Worm (Caenorhabditis elegans) whole organism, young adult: ENCODE measurements around the gene C27D9.1.

Experiments used
- B0035.1 ChIP-seq: sonication (generic microtip); optimal IDR thresholded peaks from 2 replicates; lab custom pipeline; 2016; ENCODE audit warnings: missing genetic modification characterization, mild to moderate bottlenecking, missing compliant biosample characterization, missing genotype, missing genetic modification reagents
- C17E4.6 ChIP-seq: fragments of 200-800 bp; sonication (Bioruptor generic); IDR thresholded peaks from 2 replicates; pipeline ENCODE4 v1.3.6; 2022; ENCODE audit warnings: missing genetic modification reagents, missing genetic modification characterization, missing compliant biosample characterization
- F23B12.7 ChIP-seq: sonication (generic microtip); optimal IDR thresholded peaks from 2 replicates; lab custom pipeline; 2017; ENCODE audit warnings: missing genetic modification characterization, mild to moderate bottlenecking, missing compliant biosample characterization, antibody characterized with exemption, moderate library complexity; ENCODE audit not compliant: insufficient read depth
- F33H1.4 ChIP-seq: fragments of 200-800 bp; sonication (Bioruptor generic); IDR thresholded peaks from 2 replicates; pipeline ENCODE4 v1.3.6; 2022; ENCODE audit warnings: missing genetic modification reagents, missing genetic modification characterization, missing compliant biosample characterization
- F37B4.10 ChIP-seq: fragments of 200-800 bp; sonication (Bioruptor generic); IDR thresholded peaks from 2 replicates; pipeline ENCODE4 v1.3.6; 2022; ENCODE audit warnings: missing genetic modification characterization, missing compliant biosample characterization
- F49E8.2 ChIP-seq: sonication (generic microtip); optimal IDR thresholded peaks from 3 replicates; lab custom pipeline; 2017; ENCODE audit warnings: missing genetic modification characterization, mild to moderate bottlenecking, missing compliant biosample characterization, antibody characterized with exemption, moderate library complexity; ENCODE audit not compliant: insufficient read depth
- F57C9.4 ChIP-seq: sonication (generic microtip); optimal IDR thresholded peaks from 2 replicates; lab custom pipeline; 2017; ENCODE audit warnings: mild to moderate bottlenecking, missing genetic modification characterization, missing compliant biosample characterization
- T07F8.4 ChIP-seq: sonication (generic microtip); optimal IDR thresholded peaks from 2 replicates; lab custom pipeline; 2016; ENCODE audit warnings: mild to moderate bottlenecking, missing genetic modification characterization, moderate library complexity, missing compliant biosample characterization
- Y53F4B.3 ChIP-seq: fragments of 200-800 bp; sonication (Bioruptor generic); IDR thresholded peaks from 2 replicates; pipeline ENCODE4 v1.3.6; 2022; ENCODE audit warnings: missing genetic modification reagents, missing genetic modification characterization, missing compliant biosample characterization
- Y67H2A.10 ChIP-seq: fragments of 200-800 bp; sonication (Bioruptor generic); conservative IDR thresholded peaks from 2 replicates; pipeline ENCODE4 v1.3.6; 2022; ENCODE audit warnings: missing genetic modification reagents, missing genetic modification characterization, missing compliant biosample characterization
- ZK185.1 ChIP-seq: sonication (generic microtip); optimal IDR thresholded peaks from 2 replicates; lab custom pipeline; 2016; ENCODE audit warnings: mild to moderate bottlenecking, missing genetic modification characterization, missing compliant biosample characterization; ENCODE audit not compliant: poor library complexity, severe bottlenecking
- aptf-2 ChIP-seq: fragments of 200-800 bp; sonication (Bioruptor generic); conservative IDR thresholded peaks from 2 replicates; pipeline ENCODE4 v1.3.6; 2022; ENCODE audit warnings: missing genetic modification reagents, missing genetic modification characterization, missing compliant biosample characterization
- attf-5 ChIP-seq: fragments of 200-800 bp; sonication (Bioruptor generic); optimal IDR thresholded peaks from 2 replicates; lab custom pipeline; 2018; ENCODE audit warnings: mild to moderate bottlenecking, missing genetic modification characterization, missing compliant biosample characterization
- cebp-1 ChIP-seq, 2 experiments: fragments of 200-800 bp in 1 of 2; sonication (Bioruptor generic) in 1 of 2; sonication (generic microtip) in 1 of 2; IDR thresholded peaks in 1 of 2; optimal IDR thresholded peaks in 1 of 2; 2 replicates each; pipeline versions ENCODE4 v1.3.6 to Lab custom; 2017 to 2022; ENCODE audit warnings: missing compliant biosample characterization in 2 of 2, missing genetic modification characterization in 2 of 2, mild to moderate bottlenecking in 1 of 2, missing genetic modification reagents in 1 of 2, moderate library complexity in 1 of 2
- ceh-100 ChIP-seq: fragments of 200-800 bp; sonication (Bioruptor generic); IDR thresholded peaks from 2 replicates; pipeline ENCODE4 v1.3.6; 2022; ENCODE audit warnings: missing genetic modification reagents, missing genetic modification characterization, missing compliant biosample characterization
- ceh-79 ChIP-seq: sonication (generic microtip); optimal IDR thresholded peaks from 2 replicates; lab custom pipeline; 2017; ENCODE audit warnings: mild to moderate bottlenecking, missing genetic modification characterization, missing compliant biosample characterization
- chd-7 ChIP-seq: sonication (generic microtip); optimal IDR thresholded peaks from 2 replicates; lab custom pipeline; 2016; ENCODE audit warnings: mild to moderate bottlenecking, missing genetic modification characterization, moderate library complexity, missing compliant biosample characterization
- dox-1 ChIP-seq: fragments of 200-800 bp; sonication (Bioruptor generic); IDR thresholded peaks from 2 replicates; pipeline ENCODE4 v1.3.6; 2022; ENCODE audit warnings: missing genetic modification reagents, missing genetic modification characterization, missing compliant biosample characterization
- dpl-1 ChIP-seq: fragments of 150-350 bp; optimal IDR thresholded peaks from 2 replicates; lab custom pipeline; 2014; ENCODE audit warnings: missing biosample characterization, missing genetic modification reagents, missing genetic modification characterization
- egl-18 ChIP-seq: fragments of 200-800 bp; sonication (Bioruptor generic); IDR thresholded peaks from 2 replicates; pipeline ENCODE4 v1.3.6; 2022; ENCODE audit warnings: missing genetic modification reagents, missing genetic modification characterization, missing compliant biosample characterization
- egl-44 ChIP-seq: fragments of 200-800 bp; sonication (Bioruptor generic); IDR thresholded peaks from 2 replicates; pipeline ENCODE4 v1.3.6; 2022; ENCODE audit warnings: missing genetic modification reagents, missing genetic modification characterization, missing compliant biosample characterization
- egrh-3 ChIP-seq: fragments of 200-800 bp; sonication (Bioruptor generic); IDR thresholded peaks from 2 replicates; pipeline ENCODE4 v1.3.6; 2022; ENCODE audit warnings: missing genetic modification reagents, missing genetic modification characterization, missing compliant biosample characterization
- gei-17 ChIP-seq: fragments of 200-800 bp; sonication (Bioruptor generic); optimal IDR thresholded peaks from 2 replicates; lab custom pipeline; 2018; ENCODE audit warnings: mild to moderate bottlenecking, missing genetic modification characterization, missing compliant biosample characterization
- him-1 ChIP-seq: sonication (generic microtip); optimal IDR thresholded peaks from 2 replicates; lab custom pipeline; 2016; ENCODE audit warnings: missing genotype, missing genetic modification reagents, missing genetic modification characterization, missing compliant biosample characterization
- hlh-12 ChIP-seq: sonication (generic microtip); optimal IDR thresholded peaks from 2 replicates; lab custom pipeline; 2016; ENCODE audit warnings: missing genetic modification characterization, missing compliant biosample characterization
- hlh-26 ChIP-seq: fragments of 200-800 bp; sonication (Bioruptor generic); conservative IDR thresholded peaks from 2 replicates; pipeline ENCODE4 v1.3.6; 2022; ENCODE audit warnings: missing genetic modification reagents, missing genetic modification characterization, missing compliant biosample characterization
- hmg-1.2 ChIP-seq: fragments of 200-800 bp; sonication (Bioruptor generic); IDR thresholded peaks from 2 replicates; pipeline ENCODE4 v1.3.6; 2022; ENCODE audit warnings: missing genetic modification reagents, missing genetic modification characterization, missing compliant biosample characterization
- hmg-20 ChIP-seq: fragments of 200-800 bp; sonication (Bioruptor generic); IDR thresholded peaks from 2 replicates; pipeline ENCODE4 v1.3.6; 2022; ENCODE audit warnings: missing genetic modification reagents, missing genetic modification characterization, missing compliant biosample characterization
- let-607 ChIP-seq, 2 experiments: fragments of 200-800 bp in 1 of 2; sonication (Bioruptor generic) in 1 of 2; sonication (generic microtip) in 1 of 2; optimal IDR thresholded peaks; 2 replicates each; lab custom pipeline; 2016 to 2018; ENCODE audit warnings: mild to moderate bottlenecking in 2 of 2, missing compliant biosample characterization in 2 of 2, missing genetic modification characterization in 2 of 2, moderate library complexity in 2 of 2, missing genotype in 1 of 2
- lsl-1 ChIP-seq: fragments of 200-800 bp; sonication (Bioruptor generic); optimal IDR thresholded peaks from 2 replicates; lab custom pipeline; 2018; ENCODE audit warnings: mild to moderate bottlenecking, missing genetic modification characterization, moderate library complexity, missing compliant biosample characterization
- lsy-27 ChIP-seq: sonication (generic microtip); optimal IDR thresholded peaks from 2 replicates; lab custom pipeline; 2017; ENCODE audit warnings: missing genetic modification characterization, mild to moderate bottlenecking, missing compliant biosample characterization, antibody characterized with exemption, missing genotype, borderline replicate concordance; ENCODE audit not compliant: insufficient read depth
- madf-8 ChIP-seq: fragments of 200-800 bp; sonication (Bioruptor generic); conservative IDR thresholded peaks from 2 replicates; pipeline ENCODE4 v1.3.6; 2022; ENCODE audit warnings: missing genetic modification reagents, missing genetic modification characterization, missing compliant biosample characterization
- nfya-1 ChIP-seq: sonication (generic microtip); optimal IDR thresholded peaks from 2 replicates; lab custom pipeline; 2017; ENCODE audit warnings: antibody characterized with exemption, missing compliant biosample characterization, missing genetic modification characterization, borderline replicate concordance; ENCODE audit not compliant: insufficient read depth
- nfyb-1 ChIP-seq: fragments of 200-800 bp; sonication (Bioruptor generic); IDR thresholded peaks from 2 replicates; pipeline ENCODE4 v1.3.6; 2022; ENCODE audit warnings: missing genetic modification reagents, missing genetic modification characterization, missing compliant biosample characterization
- nhr-120 ChIP-seq: fragments of 200-800 bp; sonication (Bioruptor generic); IDR thresholded peaks from 2 replicates; pipeline ENCODE4 v1.3.6; 2022; ENCODE audit warnings: missing genetic modification characterization, missing compliant biosample characterization
- nhr-90 ChIP-seq: sonication (generic microtip); optimal IDR thresholded peaks from 2 replicates; lab custom pipeline; 2016; ENCODE audit warnings: missing genotype, mild to moderate bottlenecking, missing genetic modification characterization, missing compliant biosample characterization
- pbrm-1 ChIP-seq: fragments of 200-800 bp; sonication (Bioruptor generic); IDR thresholded peaks from 2 replicates; pipeline ENCODE4 v1.3.6; 2022; ENCODE audit warnings: missing genetic modification reagents, missing genetic modification characterization, missing compliant biosample characterization
- sdz-38 ChIP-seq: sonication (generic microtip); optimal IDR thresholded peaks from 2 replicates; lab custom pipeline; 2016; ENCODE audit warnings: missing genotype, missing genetic modification characterization, missing compliant biosample characterization
- snpc-3.4 ChIP-seq: sonication (generic microtip); optimal IDR thresholded peaks from 2 replicates; lab custom pipeline; 2017; ENCODE audit warnings: missing genetic modification characterization, mild to moderate bottlenecking, missing compliant biosample characterization, antibody characterized with exemption, moderate library complexity, missing genotype, missing genetic modification reagents
- snpc-4 ChIP-seq, 5 experiments: fragments of 150-350 bp in 1 of 5; sonication (generic microtip) in 4 of 5; optimal IDR thresholded peaks; 2 replicates each; lab custom pipeline; 2014 to 2018; ENCODE audit warnings: missing genetic modification characterization in 5 of 5, missing biosample characterization in 3 of 5, antibody characterized with exemption in 2 of 5, mild to moderate bottlenecking in 2 of 5, missing compliant biosample characterization in 2 of 5, missing genotype in 2 of 5, moderate library complexity in 2 of 5, missing genetic modification reagents in 1 of 5
- sptf-2 ChIP-seq: fragments of 200-800 bp; sonication (Bioruptor generic); optimal IDR thresholded peaks from 2 replicates; lab custom pipeline; 2018; ENCODE audit warnings: mild to moderate bottlenecking, missing genetic modification characterization, missing compliant biosample characterization
- tbp1 ChIP-seq: fragments of 200-800 bp; sonication (Bioruptor generic); optimal IDR thresholded peaks from 2 replicates; lab custom pipeline; 2018; ENCODE audit warnings: mild to moderate bottlenecking, missing genetic modification characterization, missing compliant biosample characterization
- xnd-1 ChIP-seq: sonication (generic microtip); optimal IDR thresholded peaks from 2 replicates; lab custom pipeline; 2016; ENCODE audit warnings: missing genotype, missing genetic modification reagents, missing genetic modification characterization, missing compliant biosample characterization
- ztf-22 ChIP-seq: fragments of 200-800 bp; sonication (Bioruptor generic); optimal IDR thresholded peaks from 2 replicates; lab custom pipeline; 2018; ENCODE audit warnings: mild to moderate bottlenecking, missing genetic modification characterization, moderate library complexity, missing compliant biosample characterization
- ztf-26 ChIP-seq: sonication (generic microtip); optimal IDR thresholded peaks from 2 replicates; lab custom pipeline; 2017; ENCODE audit warnings: missing genetic modification characterization, missing compliant biosample characterization

C27D9.1 gene

DNA sequence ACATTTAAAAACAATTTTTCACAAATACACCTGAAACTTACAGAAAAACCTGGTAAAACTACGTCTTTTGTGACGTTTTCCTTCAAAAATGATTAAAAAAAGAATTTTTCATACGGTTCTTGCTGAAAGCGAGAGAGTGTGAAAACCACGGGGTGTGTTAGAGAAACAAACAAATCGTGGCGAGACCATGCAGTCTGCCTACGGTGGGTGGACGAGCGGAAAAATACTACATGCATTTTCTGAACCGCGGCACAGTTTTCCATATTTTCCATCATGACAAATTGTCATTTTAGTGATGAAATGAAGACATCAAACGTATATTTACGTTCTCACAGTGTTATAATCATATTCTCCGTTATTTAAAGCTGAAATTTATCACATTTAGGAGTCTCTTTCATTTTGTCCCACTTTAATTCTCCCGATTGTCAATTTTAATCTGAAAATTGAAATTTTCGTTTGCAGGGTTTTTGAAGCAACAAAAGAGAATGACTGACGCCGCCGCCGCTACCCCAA is 46.8 kb upstream of the C27D9.1 start, which contains the start of the genes F10G7.9 and tsn-1 (continued):
- TF ChIP-seq tbp1 = peak; percentile 30
- no peak for TF ChIP-seq hmg-20 (GFP tag; lab: Robert Waterston, UW)
- no peak for TF ChIP-seq Y67H2A.10 (GFP tag; lab: Robert Waterston, UW)
- no peak for TF ChIP-seq T07F8.4
- TF ChIP-seq lsl-1 (GFP tag; lab: Kevin White, UChicago) = peak; percentile 86
- peak; percentile 14; the same call in 1 of the 2 replicates for TF ChIP-seq madf-8
- peak; percentile 58 for TF ChIP-seq attf-5 (GFP tag; lab: Kevin White, UChicago)
- no peak for TF ChIP-seq snpc-4 (GFP tag; optimal IDR thresholded peaks at IDR 0.05; lab: Kevin White, UChicago)
- peak in 3 of 4 experiments; percentile 7 to 53 (median 28) for TF ChIP-seq snpc-4 (tag; optimal IDR thresholded peaks at IDR 0.05; lab: Kevin White, UChicago)
- TF ChIP-seq F37B4.10 (GFP tag; lab: Robert Waterston, UW) = no peak
- TF ChIP-seq ceh-100 (GFP tag; lab: Robert Waterston, UW) = peak; percentile 50; the same call in 1 of the 2 replicates
- TF ChIP-seq dox-1 (GFP tag; lab: Robert Waterston, UW) = peak; percentile 88
- no peak for TF ChIP-seq sdz-38 (tag; lab: Kevin White, UChicago)
- peak; percentile 98 to 99 for TF ChIP-seq let-607 (tag; optimal IDR thresholded peaks at IDR 0.05; lab: Kevin White, UChicago)
- peak; percentile 33; the same call in 1 of the 2 replicates for TF ChIP-seq nfyb-1 (GFP tag; lab: Robert Waterston, UW)
- TF ChIP-seq C17E4.6 (GFP tag; lab: Robert Waterston, UW) = no peak
- peak; percentile 16 for TF ChIP-seq ZK185.1
- peak; percentile 52 for TF ChIP-seq dpl-1
- no peak for TF ChIP-seq F57C9.4 (tag; lab: Kevin White, UChicago)
- TF ChIP-seq hlh-26 = no peak
- TF ChIP-seq xnd-1 (tag; lab: Kevin White, UChicago) = peak; percentile 12
- TF ChIP-seq egl-18 (GFP tag; lab: Robert Waterston, UW) = no peak
- peak; percentile 92 for TF ChIP-seq F33H1.4 (GFP tag; lab: Robert Waterston, UW)
- TF ChIP-seq cebp-1 (GFP tag; IDR thresholded peaks at IDR 0.05; lab: Robert Waterston, UW) = no peak
- TF ChIP-seq cebp-1 (tag; optimal IDR thresholded peaks at IDR 0.05; lab: Kevin White, UChicago) = peak; percentile 38
- TF ChIP-seq hmg-1.2 (GFP tag; lab: Robert Waterston, UW) = peak; percentile 79

DNA sequence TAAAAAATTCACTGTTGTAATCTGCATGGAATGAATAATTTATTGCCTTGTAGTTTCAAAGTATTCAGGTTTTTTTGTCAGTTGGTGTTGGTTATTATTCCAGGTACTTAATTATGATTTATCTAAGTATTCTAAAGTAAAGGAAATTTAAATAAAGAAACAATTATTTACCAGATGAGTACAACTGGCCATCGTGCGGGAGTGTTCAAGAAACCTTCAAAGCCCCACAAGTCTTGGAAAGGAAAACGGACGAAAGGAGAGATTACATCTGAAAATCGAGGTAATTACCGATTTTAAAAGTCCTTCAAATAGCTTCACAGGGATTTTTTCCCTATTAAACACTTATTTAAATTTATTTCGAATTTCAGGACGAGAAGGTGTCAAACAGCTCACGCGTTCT is 43.1 kb upstream of the C27D9.1 start, which contains the start of gene tag-151:
TSS of gene tag-151 (plus strand) at position 158 of the 400 bp plus-strand sequence.
- TF ChIP-seq F49E8.2 (peak; percentile 24), dpl-1 (no peak), F23B12.7 (tag; lab: Kevin White, UChicago) (no peak), nhr-90 (tag; lab: Kevin White, UChicago) (no peak), nhr-120 (GFP tag; lab: Robert Waterston, UW) (no peak), lsy-27 (tag; lab: Kevin White, UChicago) (no peak), F57C9.4 (tag; lab: Kevin White, UChicago) (no peak), ztf-26 (no peak), xnd-1 (tag; lab: Kevin White, UChicago) (peak; percentile 23), snpc-3.4 (tag; lab: Kevin White, UChicago) (peak; percentile 66), nfya-1 (tag; lab: Kevin White, UChicago) (no peak), lsl-1 (GFP tag; lab: Kevin White, UChicago) (no peak), sptf-2 (GFP tag; lab: Kevin White, UChicago) (no peak), B0035.1 (no peak), ceh-79 (tag; lab: Kevin White, UChicago) (no peak), egrh-3 (GFP tag; lab: Robert Waterston, UW) (no peak), him-1 (peak; percentile 5), hlh-12 (tag; lab: Kevin White, UChicago) (no peak), ztf-22 (GFP tag; lab: Kevin White, UChicago) (no peak), gei-17 (GFP tag; lab: Kevin White, UChicago) (no peak), pbrm-1 (GFP tag; lab: Robert Waterston, UW) (no peak), F37B4.10 (GFP tag; lab: Robert Waterston, UW) (no peak), egl-44 (no peak), aptf-2 (GFP tag; lab: Robert Waterston, UW) (no peak), Y53F4B.3 (GFP tag; lab: Robert Waterston, UW) (no peak), chd-7 (tag; lab: Kevin White, UChicago) (peak; percentile 49)
